Worm (Caenorhabditis elegans): ENCODE measurements around the gene oac-22.

- TF ChIP-seq snpc-4 (tag; optimal IDR thresholded peaks at IDR 0.05) (no peak), lin-13 (GFP tag; optimal IDR thresholded peaks at IDR 0.05) (no peak)
Measured at ce11 chrIV:3873706-3874105, 11.8 kb upstream of the oac-22 start, which contains the start of gene F37C4.5.
